Worm (Caenorhabditis elegans) whole organism, L3 larva: ENCODE results near the gene clc-28.
A peak's percentile ranks its signal among the peaks of the same experiment; 100 is the strongest.
"Not testable (repeated sequence)": the region's sequence is repeated elsewhere in the genome, so short reads cannot be mapped to it uniquely, and the experiment has no call there.

Source experiments
- ZK546.5 ChIP-seq: sonication (generic microtip); optimal IDR thresholded peaks from 2 replicates; lab custom pipeline; 2017; ENCODE audit warnings: missing biosample characterization, missing genetic modification characterization
- ama-1 ChIP-seq: fragments of 150-350 bp; optimal IDR thresholded peaks from 2 replicates; lab custom pipeline; 2018
- ceh-28 ChIP-seq: fragments of 150-350 bp; optimal IDR thresholded peaks from 2 replicates; lab custom pipeline; 2014; ENCODE audit warnings: missing biosample characterization, missing genetic modification reagents, missing genetic modification characterization
- ceh-82 ChIP-seq: fragments of 150-350 bp; optimal IDR thresholded peaks from 2 replicates; lab custom pipeline; 2014; ENCODE audit warnings: missing biosample characterization, missing genetic modification characterization
- ceh-9 ChIP-seq: sonication (generic microtip); optimal IDR thresholded peaks from 2 replicates; lab custom pipeline; 2018; ENCODE audit warnings: missing biosample characterization, missing genetic modification characterization
- daf-12 ChIP-seq: fragments of 150-350 bp; optimal IDR thresholded peaks from 2 replicates; lab custom pipeline; 2014; ENCODE audit warnings: missing biosample characterization, missing genetic modification reagents, missing genetic modification characterization
- egl-27 ChIP-seq: sonication (generic microtip); optimal IDR thresholded peaks from 4 replicates; lab custom pipeline; 2017; ENCODE audit warnings: missing biosample characterization, missing genetic modification reagents, missing genetic modification characterization
- egl-5 ChIP-seq: fragments of 150-350 bp; optimal IDR thresholded peaks from 2 replicates; lab custom pipeline; 2017; ENCODE audit warnings: missing biosample characterization, missing genetic modification reagents, missing genetic modification characterization, inconsistent platforms
- elt-1 ChIP-seq: fragments of 150-350 bp; optimal IDR thresholded peaks from 2 replicates; lab custom pipeline; 2014; ENCODE audit warnings: missing biosample characterization, missing genetic modification characterization
- elt-2 ChIP-seq: sonication (generic microtip); optimal IDR thresholded peaks from 2 replicates; lab custom pipeline; 2016; ENCODE audit warnings: missing genetic modification reagents, mild to moderate bottlenecking, missing genetic modification characterization, missing compliant biosample characterization
- eor-1 ChIP-seq, 2 experiments: fragments of 150-350 bp; optimal IDR thresholded peaks; 2 replicates each; lab custom pipeline; 2014 to 2018; ENCODE audit warnings: missing biosample characterization in 2 of 2, missing genetic modification characterization in 2 of 2
- fkh-10 ChIP-seq: sonication (generic microtip); optimal IDR thresholded peaks from 2 replicates; lab custom pipeline; 2017; ENCODE audit warnings: missing biosample characterization, missing genetic modification reagents, missing genetic modification characterization
- fkh-2 ChIP-seq: fragments of 150-350 bp; optimal IDR thresholded peaks from 2 replicates; lab custom pipeline; 2014; ENCODE audit warnings: missing biosample characterization, missing genetic modification reagents, missing genetic modification characterization
- fos-1 ChIP-seq: fragments of 150-350 bp; optimal IDR thresholded peaks from 2 replicates; lab custom pipeline; 2014; ENCODE audit warnings: missing biosample characterization, missing genetic modification characterization
- hmg-11 ChIP-seq: sonication (generic microtip); optimal IDR thresholded peaks from 2 replicates; lab custom pipeline; 2016; ENCODE audit warnings: missing genetic modification characterization, missing compliant biosample characterization
- jun-1 ChIP-seq: fragments of 150-350 bp; optimal IDR thresholded peaks from 2 replicates; lab custom pipeline; 2014; ENCODE audit warnings: missing biosample characterization, missing genetic modification reagents, missing genetic modification characterization
- lin-15B ChIP-seq: fragments of 150-350 bp; optimal IDR thresholded peaks from 2 replicates; lab custom pipeline; 2014; ENCODE audit warnings: missing biosample characterization, missing genetic modification characterization
- lin-39 ChIP-seq: fragments of 150-350 bp; optimal IDR thresholded peaks from 2 replicates; lab custom pipeline; 2018; ENCODE audit warnings: missing biosample characterization, missing genetic modification reagents, missing genetic modification characterization
- lsy-12 ChIP-seq: sonication (generic microtip); optimal IDR thresholded peaks from 2 replicates; lab custom pipeline; 2016; ENCODE audit warnings: mild to moderate bottlenecking, missing genetic modification characterization, missing compliant biosample characterization
- mdl-1 ChIP-seq: fragments of 150-350 bp; optimal IDR thresholded peaks from 2 replicates; lab custom pipeline; 2014; ENCODE audit warnings: missing biosample characterization, missing genetic modification characterization
- mml-1 ChIP-seq: fragments of 150-350 bp; sonication (generic microtip); optimal IDR thresholded peaks from 3 replicates; lab custom pipeline; 2014; ENCODE audit warnings: missing biosample characterization, missing genetic modification characterization
- nfya-1 ChIP-seq: sonication (generic microtip); optimal IDR thresholded peaks from 2 replicates; lab custom pipeline; 2017; ENCODE audit warnings: missing genetic modification characterization, mild to moderate bottlenecking, missing compliant biosample characterization, antibody characterized with exemption, moderate library complexity; ENCODE audit not compliant: insufficient read depth
- nhr-11 ChIP-seq: fragments of 150-350 bp; optimal IDR thresholded peaks from 2 replicates; lab custom pipeline; 2014; ENCODE audit warnings: missing biosample characterization, missing genetic modification characterization
- nhr-23 ChIP-seq: fragments of 150-350 bp; optimal IDR thresholded peaks from 2 replicates; lab custom pipeline; 2014; ENCODE audit warnings: missing biosample characterization, missing genetic modification reagents, missing genetic modification characterization
- nhr-237 ChIP-seq: fragments of 150-350 bp; optimal IDR thresholded peaks from 2 replicates; lab custom pipeline; 2014; ENCODE audit warnings: missing biosample characterization, missing genetic modification characterization
- nhr-25 ChIP-seq: sonication (generic microtip); optimal IDR thresholded peaks from 2 replicates; lab custom pipeline; 2017; ENCODE audit warnings: missing biosample characterization, missing genetic modification characterization
- nhr-28 ChIP-seq: fragments of 150-350 bp; optimal IDR thresholded peaks from 2 replicates; lab custom pipeline; 2014; ENCODE audit warnings: missing biosample characterization, missing genetic modification characterization
- nhr-43 ChIP-seq: sonication (generic microtip); optimal IDR thresholded peaks from 2 replicates; lab custom pipeline; 2016; ENCODE audit warnings: mild to moderate bottlenecking, missing genetic modification characterization, missing compliant biosample characterization; ENCODE audit not compliant: poor library complexity, severe bottlenecking
- nhr-67 ChIP-seq: fragments of 150-350 bp; optimal IDR thresholded peaks from 2 replicates; lab custom pipeline; 2014; ENCODE audit warnings: missing biosample characterization, missing genetic modification characterization
- nhr-76 ChIP-seq: fragments of 150-350 bp; sonication (generic microtip); optimal IDR thresholded peaks from 5 replicates; lab custom pipeline; 2014; ENCODE audit warnings: missing biosample characterization, missing genetic modification characterization
- nhr-77 ChIP-seq: fragments of 150-350 bp; optimal IDR thresholded peaks from 2 replicates; lab custom pipeline; 2014; ENCODE audit warnings: missing biosample characterization, missing genetic modification characterization
- pha-4 ChIP-seq: fragments of 150-350 bp; optimal IDR thresholded peaks from 2 replicates; lab custom pipeline; 2014; ENCODE audit warnings: missing biosample characterization, missing genetic modification reagents, missing genetic modification characterization
- pqm-1 ChIP-seq: fragments of 150-350 bp; optimal IDR thresholded peaks from 2 replicates; lab custom pipeline; 2017; ENCODE audit warnings: missing biosample characterization, missing genetic modification characterization, inconsistent platforms
- sea-2 ChIP-seq: fragments of 150-350 bp; sonication (generic microtip); optimal IDR thresholded peaks from 4 replicates; lab custom pipeline; 2014; ENCODE audit warnings: missing biosample characterization, missing genetic modification reagents, missing genetic modification characterization
- skn-1 ChIP-seq: fragments of 150-350 bp; optimal IDR thresholded peaks from 2 replicates; lab custom pipeline; 2014; ENCODE audit warnings: missing biosample characterization, missing genetic modification characterization
- snpc-4 ChIP-seq: fragments of 150-350 bp; optimal IDR thresholded peaks from 2 replicates; lab custom pipeline; 2014; ENCODE audit warnings: missing biosample characterization, missing genetic modification characterization
- unc-39 ChIP-seq: sonication (generic microtip); optimal IDR thresholded peaks from 4 replicates; lab custom pipeline; 2017; ENCODE audit warnings: missing biosample characterization, missing genetic modification characterization
- unc-62 ChIP-seq: fragments of 150-350 bp; sonication (generic microtip); optimal IDR thresholded peaks from 4 replicates; lab custom pipeline; 2014; ENCODE audit warnings: missing biosample characterization, missing genetic modification reagents, missing genetic modification characterization
- zag-1 ChIP-seq: fragments of 150-350 bp; optimal IDR thresholded peaks from 2 replicates; lab custom pipeline; 2014; ENCODE audit warnings: missing biosample characterization, missing genetic modification characterization
- ztf-11 ChIP-seq: fragments of 150-350 bp; optimal IDR thresholded peaks from 2 replicates; lab custom pipeline; 2014; ENCODE audit warnings: missing biosample characterization, missing genetic modification characterization
- ztf-4 ChIP-seq: fragments of 150-350 bp; optimal IDR thresholded peaks from 2 replicates; lab custom pipeline; 2014; ENCODE audit warnings: missing biosample characterization, missing genetic modification characterization

Gene clc-28

DNA sequence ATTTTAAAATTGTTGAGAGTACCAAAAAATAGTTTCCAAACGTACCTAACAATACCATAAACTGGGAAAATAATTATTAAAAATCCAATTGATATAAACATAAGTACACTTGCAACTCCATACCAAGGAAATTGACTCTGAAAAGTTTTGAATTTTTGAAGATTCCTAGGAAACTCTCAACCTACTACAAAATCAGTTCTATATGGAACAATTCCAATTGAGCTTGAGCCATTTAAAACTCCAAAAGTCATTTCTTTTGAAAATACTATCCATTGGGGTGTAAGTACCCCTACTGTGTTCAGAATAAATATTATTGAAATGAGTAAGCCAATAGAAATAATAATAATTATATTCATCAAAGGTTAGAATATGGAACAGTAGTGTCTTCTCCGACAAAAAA lies at the start of gene clc-28:
clc-28 (minus strand) TSS at position 101 of the 400 bp plus-strand sequence.
- not testable (repeated sequence) for TF ChIP-seq ceh-82, nhr-76, elt-2 (tag; lab: Kevin White, UChicago)
- TF ChIP-seq, all 47 proteins: peak for 0; not testable (repeated sequence) for 47

DNA sequence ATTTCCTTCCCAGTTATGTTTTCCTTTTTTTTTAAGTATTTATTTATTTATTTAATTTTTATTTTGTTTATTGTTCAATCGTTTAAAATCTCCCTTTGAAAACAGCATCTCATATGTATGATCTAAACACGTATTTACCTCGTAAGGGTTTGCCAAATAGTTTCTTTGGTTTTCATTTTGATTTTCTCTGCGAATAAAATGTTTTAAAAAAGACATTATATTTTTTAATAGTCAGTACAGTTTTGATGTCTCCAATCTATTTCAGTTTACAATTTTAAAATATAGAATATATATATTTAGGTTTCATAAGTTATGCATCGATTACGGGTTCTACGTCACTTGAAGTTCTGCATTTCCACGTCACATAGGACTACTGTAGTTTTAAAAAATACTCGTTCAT lies 41.4 kb upstream of the clc-28 start, which contains the start of gene R05D3.12:
R05D3.12 (plus strand) TSS at position 301 of the 400 bp plus-strand sequence.
- TF ChIP-seq mml-1 (tag; lab: Kevin White, UChicago) (no peak), ceh-28 (no peak), nhr-28 (no peak), elt-1 (no peak), ZK546.5 (no peak), jun-1 (tag; lab: Kevin White, UChicago) (no peak), ceh-9 (tag; lab: Kevin White, UChicago) (no peak), lin-39 (tag; lab: Kevin White, UChicago) (no peak), ceh-82 (tag; lab: Kevin White, UChicago) (no peak), zag-1 (tag; lab: Kevin White, UChicago) (no peak)

DNA sequence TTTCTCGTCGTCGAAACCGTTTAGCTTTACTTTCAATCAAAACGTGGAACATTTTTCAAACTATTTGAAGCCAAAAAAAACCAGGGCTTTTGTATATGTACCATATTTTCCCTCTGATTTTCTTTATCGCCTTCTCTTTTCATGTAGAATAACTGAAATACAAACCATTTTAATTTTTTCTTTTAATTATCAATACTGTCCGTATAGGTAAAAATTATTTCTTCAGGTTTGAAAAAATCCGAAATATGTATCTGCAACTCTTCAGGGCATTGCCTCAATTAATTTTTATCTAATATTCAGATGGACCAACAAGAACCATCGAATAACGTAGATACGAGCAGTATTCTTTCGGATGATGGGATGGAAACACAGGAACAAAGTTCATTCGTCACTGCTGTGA lies 35.7 kb upstream of the clc-28 start, which contains the start of gene met-2:
met-2 (plus strand) TSS at position 301 of the 400 bp plus-strand sequence.
- TF ChIP-seq lin-15B (tag; lab: Kevin White, UChicago) (no peak), nhr-23 (tag; lab: Kevin White, UChicago) (peak; percentile 10), mml-1 (tag; lab: Kevin White, UChicago) (no peak)

DNA sequence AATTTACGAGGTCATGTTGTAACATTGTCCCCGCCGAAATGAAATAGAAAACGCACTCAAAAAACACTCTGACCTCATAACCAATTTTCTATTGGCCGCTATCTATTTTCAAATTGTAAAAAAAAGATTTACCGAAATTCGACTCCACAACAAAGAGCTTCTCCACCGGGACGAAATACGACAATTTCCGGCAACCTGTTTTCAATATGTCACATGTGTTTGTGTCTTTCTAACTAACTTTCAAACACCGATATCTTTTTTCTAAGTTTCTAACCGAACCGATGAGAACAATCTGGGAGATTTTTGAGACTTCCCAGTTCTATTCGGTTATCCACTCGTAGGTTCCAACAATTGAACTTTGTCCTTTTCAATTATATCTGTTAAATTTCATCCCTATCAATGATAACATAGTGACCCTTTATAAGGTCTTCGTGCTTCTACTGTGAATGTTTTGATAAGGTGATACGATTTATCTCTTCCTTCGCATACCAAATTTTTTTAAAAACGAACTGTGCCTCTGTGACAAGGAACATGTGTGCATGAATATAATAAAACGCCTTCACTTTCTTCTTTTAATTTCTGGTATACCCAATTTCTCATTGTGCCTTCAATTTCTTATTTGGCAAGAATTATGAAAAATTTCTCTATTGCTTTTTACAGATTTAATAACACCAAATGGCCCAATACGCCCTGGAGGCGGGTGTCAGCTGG lies 32.5 kb upstream of the clc-28 start, which contains the start of gene lmbr-1:
lmbr-1 (plus strand) TSS at position 661 of the 711 bp plus-strand sequence.
- TF ChIP-seq elt-2 (tag; lab: Kevin White, UChicago) (no peak), skn-1 (tag; lab: Kevin White, UChicago) (no peak), fos-1 (tag; lab: Kevin White, UChicago) (no peak), ZK546.5 (no peak), unc-39 (tag; lab: Kevin White, UChicago) (no peak), nhr-237 (tag; lab: Kevin White, UChicago) (no peak), hmg-11 (tag; lab: Kevin White, UChicago) (no peak), egl-5 (tag; lab: Kevin White, UChicago) (no peak), lin-15B (tag; lab: Kevin White, UChicago) (no peak), lin-39 (tag; lab: Kevin White, UChicago) (no peak), egl-27 (no peak)

DNA sequence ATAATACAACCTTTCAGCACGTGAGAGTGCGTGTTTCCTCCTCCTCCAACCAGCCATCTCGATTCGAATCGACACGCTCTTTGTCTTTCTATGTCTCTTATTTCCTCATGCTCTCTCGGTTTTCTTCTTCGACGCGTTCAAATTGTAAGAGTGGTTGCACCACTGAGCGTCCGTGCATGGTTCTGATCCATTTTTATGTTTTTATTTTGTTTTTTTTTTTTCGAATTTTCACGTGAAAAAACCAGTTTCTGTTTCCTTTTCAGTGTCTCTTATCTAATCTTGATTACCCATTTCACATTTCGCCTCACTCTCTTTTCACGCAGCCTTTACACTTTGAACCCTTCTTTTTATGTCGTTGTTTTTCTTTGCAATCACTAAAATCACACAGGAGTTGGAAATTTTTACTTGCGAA lies 31.6 kb upstream of the clc-28 start:
- no peak for TF ChIP-seq nhr-11 (tag; lab: Kevin White, UChicago)
- peak; percentile 2 for TF ChIP-seq pha-4 (tag; lab: Kevin White, UChicago)
- no peak for TF ChIP-seq lsy-12 (tag; lab: Kevin White, UChicago)
- no peak for TF ChIP-seq nhr-25
- no peak for TF ChIP-seq daf-12 (tag; lab: Kevin White, UChicago)
- TF ChIP-seq nhr-237 (tag; lab: Kevin White, UChicago): no peak
- TF ChIP-seq unc-39 (tag; lab: Kevin White, UChicago): no peak
- peak; percentile 17 for TF ChIP-seq hmg-11 (tag; lab: Kevin White, UChicago)
- TF ChIP-seq ceh-28: no peak
- peak; percentile 59 for TF ChIP-seq egl-5 (tag; lab: Kevin White, UChicago)
- no peak for TF ChIP-seq skn-1 (tag; lab: Kevin White, UChicago)
- TF ChIP-seq mml-1 (tag; lab: Kevin White, UChicago): no peak
- TF ChIP-seq fkh-2 (tag; lab: Kevin White, UChicago): no peak
- TF ChIP-seq mdl-1 (tag; lab: Kevin White, UChicago): peak; percentile 55
- TF ChIP-seq ztf-11: no peak
- TF ChIP-seq snpc-4 (tag; lab: Kevin White, UChicago): peak; percentile 19
- TF ChIP-seq nhr-67: no peak
- TF ChIP-seq eor-1 (tag; optimal IDR thresholded peaks at IDR 0.05; lab: Kevin White, UChicago): no peak
- no peak for TF ChIP-seq sea-2
- TF ChIP-seq lin-39 (tag; lab: Kevin White, UChicago): no peak
- TF ChIP-seq ztf-4 (tag; lab: Kevin White, UChicago): no peak
- TF ChIP-seq ZK546.5: no peak
- no peak for TF ChIP-seq nhr-43
- TF ChIP-seq unc-62 (GFP tag; lab: Kevin White, UChicago): no peak
- TF ChIP-seq lin-15B (tag; lab: Kevin White, UChicago): no peak
- peak; percentile 70 for TF ChIP-seq elt-1
- peak; percentile 14 for TF ChIP-seq pqm-1 (tag; lab: Kevin White, UChicago)
- no peak for TF ChIP-seq nhr-28
- no peak for TF ChIP-seq ama-1 (lab: Kevin White, UChicago)
- TF ChIP-seq elt-2 (tag; lab: Kevin White, UChicago): peak; percentile 85
- no peak for TF ChIP-seq nhr-77 (tag; lab: Kevin White, UChicago)
- TF ChIP-seq fkh-10 (GFP tag; lab: Kevin White, UChicago): no peak
- peak; percentile 88 for TF ChIP-seq nfya-1 (tag; lab: Kevin White, UChicago)
- TF ChIP-seq jun-1 (tag; lab: Kevin White, UChicago): peak; percentile 6
- no peak for TF ChIP-seq fos-1 (tag; lab: Kevin White, UChicago)
- no peak for TF ChIP-seq ceh-82 (tag; lab: Kevin White, UChicago)
